Worm (Caenorhabditis elegans): ENCODE data around the gene kbp-3.

DNA sequence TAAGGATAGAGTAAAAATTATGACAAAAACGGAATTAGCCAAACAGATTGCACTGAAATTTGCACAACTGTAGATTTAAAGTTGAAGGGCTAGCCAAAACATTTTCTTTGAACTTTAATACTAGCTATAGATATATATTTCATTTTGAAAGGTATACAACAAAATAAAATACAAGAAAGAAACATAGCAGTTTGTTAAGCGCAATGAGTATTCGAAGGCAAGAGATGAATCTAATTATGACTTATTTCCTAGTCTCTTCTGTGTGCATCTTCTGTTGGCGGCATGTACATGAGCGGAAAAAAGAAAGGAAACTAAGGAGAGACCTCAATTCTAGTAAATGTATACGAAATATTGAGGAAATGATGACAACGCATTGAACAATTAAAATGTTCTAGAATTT lies 42.2 kb upstream of the kbp-3 start:
- no peak for TF ChIP-seq pqm-1 (tag; optimal IDR thresholded peaks at IDR 0.05)
- TF ChIP-seq unc-62 (GFP tag; optimal IDR thresholded peaks at IDR 0.05), result no peak
- TF ChIP-seq elt-3 (tag; optimal IDR thresholded peaks at IDR 0.05), result no peak
- TF ChIP-seq ztf-11 (tag; optimal IDR thresholded peaks at IDR 0.05), result no peak
- no peak for TF ChIP-seq fkh-4 (tag; optimal IDR thresholded peaks at IDR 0.05; ENCODE audit: borderline replicate concordance)
- no peak for TF ChIP-seq pax-3 (tag; optimal IDR thresholded peaks at IDR 0.05)
- no peak for TF ChIP-seq xbp-1 (tag; optimal IDR thresholded peaks at IDR 0.05)
